Fruit fly (Drosophila melanogaster): ENCODE measurements around the gene CG15478.

The CG15478 gene

dm6 chrX:7710439-7711154 is 7.1 kb downstream of the CG15478 start:
- TF ChIP-seq psq (optimal IDR thresholded peaks at IDR 0.05) (no peak), insv (optimal IDR thresholded peaks at IDR 0.05) (no peak), Myc (optimal IDR thresholded peaks at IDR 0.05) (no peak), ttk (optimal IDR thresholded peaks at IDR 0.05) (no peak), Sin3A (optimal IDR thresholded peaks at IDR 0.05) (no peak), h (optimal IDR thresholded peaks at IDR 0.05) (no peak)

- TF ChIP-seq psq (optimal IDR thresholded peaks at IDR 0.05) = peak; percentile 2
- no peak for TF ChIP-seq Myc (optimal IDR thresholded peaks at IDR 0.05)
- no peak for TF ChIP-seq ttk (optimal IDR thresholded peaks at IDR 0.05)
Observed at dm6 chrX:7709708-7710438, 7.9 kb downstream of the CG15478 start.

dm6 chrX:7708942-7709707 is 8.6 kb downstream of the CG15478 start, which contains the start of gene CHES-1-like:
Gene CHES-1-like (minus strand): TSS chrX:7709385.
- TF ChIP-seq psq (optimal IDR thresholded peaks at IDR 0.05) (peak; percentile 13), Sin3A (optimal IDR thresholded peaks at IDR 0.05) (no peak), insv (optimal IDR thresholded peaks at IDR 0.05) (no peak), h (optimal IDR thresholded peaks at IDR 0.05) (no peak), ttk (optimal IDR thresholded peaks at IDR 0.05) (no peak), Myc (optimal IDR thresholded peaks at IDR 0.05) (no peak)

dm6 chrX:7707350-7708241 is 10.1 kb downstream of the CG15478 start:
- no peak for TF ChIP-seq insv (optimal IDR thresholded peaks at IDR 0.05)
- TF ChIP-seq psq (optimal IDR thresholded peaks at IDR 0.05) = no peak
- no peak for TF ChIP-seq Sin3A (optimal IDR thresholded peaks at IDR 0.05)
- no peak for TF ChIP-seq h (optimal IDR thresholded peaks at IDR 0.05)
- TF ChIP-seq ttk (optimal IDR thresholded peaks at IDR 0.05) = no peak
- no peak for TF ChIP-seq Myc (optimal IDR thresholded peaks at IDR 0.05)

DNA sequence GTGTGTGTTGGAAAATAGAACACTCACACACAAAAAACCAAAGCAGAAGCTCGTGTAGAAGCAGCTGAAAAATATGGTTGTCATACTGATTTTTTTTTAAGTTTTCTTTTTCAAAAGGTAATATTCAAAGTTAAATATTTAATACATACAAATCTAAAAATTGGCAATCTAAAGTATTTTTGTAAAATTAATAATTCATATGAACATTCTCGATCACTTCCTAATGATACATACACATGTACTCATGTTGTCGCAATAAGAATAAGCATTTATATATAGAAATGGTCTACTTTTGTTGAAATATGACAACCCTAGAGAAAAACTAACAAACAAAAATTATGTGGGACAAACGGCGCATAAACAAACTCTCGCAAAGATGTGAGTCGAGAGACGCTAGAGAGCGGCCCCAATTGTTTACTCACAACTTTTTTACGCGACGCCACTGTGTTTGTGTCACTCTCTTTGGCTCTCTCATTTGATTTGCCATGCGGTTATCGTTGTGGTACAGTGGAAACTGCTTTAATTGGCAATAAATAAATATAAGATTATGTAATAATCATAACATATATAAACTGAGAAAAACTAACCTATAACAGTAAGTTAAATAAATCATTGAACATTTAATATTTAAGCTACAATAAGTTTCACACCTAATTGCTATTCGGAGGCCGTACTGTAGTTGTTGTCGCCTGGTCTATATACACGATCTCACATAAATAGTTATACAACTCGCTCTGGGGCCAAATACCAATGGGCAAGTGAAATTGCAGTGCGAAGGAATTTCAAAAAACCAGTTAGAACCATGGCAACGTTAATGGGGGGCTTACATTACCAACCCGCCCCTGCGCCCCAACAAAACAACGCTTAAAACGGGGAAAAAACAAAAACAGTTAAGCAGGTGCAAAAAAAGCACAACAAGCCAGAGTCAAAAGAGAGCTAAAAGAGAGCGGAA is 11.1 kb downstream of the CG15478 start:
- TF ChIP-seq insv (optimal IDR thresholded peaks at IDR 0.05) (no peak), Sin3A (optimal IDR thresholded peaks at IDR 0.05) (no peak), psq (optimal IDR thresholded peaks at IDR 0.05) (no peak), ttk (optimal IDR thresholded peaks at IDR 0.05) (no peak), Myc (optimal IDR thresholded peaks at IDR 0.05) (no peak), h (optimal IDR thresholded peaks at IDR 0.05) (no peak)

DNA sequence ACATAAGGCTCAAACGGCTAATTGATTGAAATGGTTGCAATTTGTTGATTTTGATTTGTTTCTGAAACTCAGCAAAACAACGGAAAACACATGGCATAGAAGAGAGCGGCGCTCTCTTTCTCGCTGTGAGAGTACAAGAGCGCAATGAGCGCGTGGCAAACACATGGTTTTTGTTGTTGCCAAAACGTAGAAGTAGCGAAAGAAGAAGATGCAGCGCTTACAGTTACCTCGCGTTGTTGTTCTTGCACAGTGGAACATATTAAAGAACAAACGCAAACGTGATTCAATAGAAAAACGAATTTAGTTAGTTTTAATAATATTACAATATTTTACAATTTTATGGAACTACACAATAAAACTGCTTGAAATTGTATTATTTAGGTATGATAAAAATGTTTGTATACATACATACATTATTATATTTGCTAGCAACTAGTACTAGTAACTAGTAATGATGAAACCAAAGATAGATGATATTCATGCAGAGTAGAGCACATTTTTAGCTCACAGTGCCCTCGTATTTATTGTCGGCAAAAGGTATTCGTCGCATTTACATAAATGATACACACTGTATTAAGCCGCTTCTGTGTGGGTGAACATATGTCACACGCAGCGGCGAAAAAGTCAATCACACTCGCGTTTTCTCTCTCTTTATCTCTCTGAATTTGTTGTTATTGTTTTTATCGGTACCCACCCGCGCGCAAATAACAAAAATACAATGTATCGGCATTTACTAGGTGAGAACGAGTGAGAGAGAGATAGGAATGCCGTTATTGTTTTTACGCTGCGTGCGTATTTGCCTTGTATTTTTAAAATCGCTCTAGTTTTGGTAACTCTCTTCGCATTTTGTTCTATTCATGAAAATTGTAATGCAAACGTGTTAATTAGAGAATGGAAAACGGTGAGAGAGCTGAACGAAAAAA is 12.3 kb downstream of the CG15478 start:
- no peak for TF ChIP-seq insv (optimal IDR thresholded peaks at IDR 0.05)
- no peak for TF ChIP-seq Sin3A (optimal IDR thresholded peaks at IDR 0.05)
- no peak for TF ChIP-seq psq (optimal IDR thresholded peaks at IDR 0.05)
- no peak for TF ChIP-seq ttk (optimal IDR thresholded peaks at IDR 0.05)
- TF ChIP-seq Myc (optimal IDR thresholded peaks at IDR 0.05) = no peak
- TF ChIP-seq h (optimal IDR thresholded peaks at IDR 0.05) = no peak

DNA sequence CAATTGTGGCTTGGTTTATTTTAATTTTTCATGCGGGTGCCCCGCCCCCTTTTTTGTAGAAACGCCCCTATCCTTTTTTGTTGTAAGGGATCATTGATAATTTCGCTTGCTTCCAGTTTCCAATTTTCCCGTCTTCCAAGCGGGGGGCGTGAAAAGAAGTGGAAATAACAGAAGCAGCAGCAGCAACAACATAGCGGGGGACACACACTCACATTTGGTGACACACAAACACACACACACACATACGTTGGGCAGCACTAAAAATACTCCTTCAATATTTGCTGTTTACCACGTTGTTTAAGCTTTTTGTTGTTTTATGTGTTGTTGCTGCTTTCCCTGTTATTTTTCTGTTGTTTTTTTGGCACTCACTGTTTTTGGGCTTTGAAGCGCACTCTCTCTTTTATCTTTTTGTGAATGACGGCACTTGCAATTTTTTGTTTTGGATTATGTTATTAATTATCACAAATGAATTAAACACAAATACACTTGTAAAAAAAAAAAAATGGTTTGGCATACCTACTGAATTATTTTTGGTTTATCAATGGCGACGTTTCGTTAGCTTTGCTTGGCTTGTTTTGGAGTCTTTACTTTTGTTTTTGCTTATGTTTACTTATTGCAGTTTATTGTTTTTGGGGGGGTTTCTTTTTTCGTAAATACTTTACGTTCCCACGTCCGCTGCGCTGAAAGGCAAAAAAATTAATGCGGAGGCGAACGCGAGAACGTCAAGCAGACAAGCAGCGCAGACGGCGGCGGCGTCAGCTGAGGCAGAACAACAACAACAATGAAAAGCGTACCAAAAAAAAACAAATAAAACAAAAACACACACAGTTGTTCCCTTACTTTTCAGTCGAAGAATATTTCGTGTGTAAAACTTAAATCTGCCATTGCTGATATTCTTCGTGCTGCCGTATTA is 13.2 kb downstream of the CG15478 start:
- no peak for TF ChIP-seq h (optimal IDR thresholded peaks at IDR 0.05)
- TF ChIP-seq psq (optimal IDR thresholded peaks at IDR 0.05) = no peak
- TF ChIP-seq Sin3A (optimal IDR thresholded peaks at IDR 0.05) = no peak
- TF ChIP-seq insv (optimal IDR thresholded peaks at IDR 0.05) = no peak

DNA sequence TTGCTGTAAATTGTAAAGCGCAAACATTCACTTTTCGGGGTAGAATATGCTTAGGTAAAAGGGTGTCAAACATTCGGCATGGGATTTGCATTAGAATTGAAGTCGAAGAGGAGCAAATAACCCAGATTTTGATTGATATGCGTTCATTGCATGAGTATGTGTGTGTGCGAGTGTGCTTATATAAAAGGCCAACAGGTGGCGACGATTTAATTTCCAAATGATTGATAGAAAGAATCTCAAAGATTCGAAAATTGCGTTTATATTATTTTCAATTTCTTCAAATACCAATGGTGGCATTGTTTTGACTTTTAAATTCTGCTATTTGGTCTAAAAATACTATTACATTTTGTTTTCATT is 13.9 kb downstream of the CG15478 start:
- TF ChIP-seq ttk (optimal IDR thresholded peaks at IDR 0.05) (no peak), Myc (optimal IDR thresholded peaks at IDR 0.05) (no peak), Sin3A (optimal IDR thresholded peaks at IDR 0.05) (no peak), insv (optimal IDR thresholded peaks at IDR 0.05) (no peak), h (optimal IDR thresholded peaks at IDR 0.05) (no peak), psq (optimal IDR thresholded peaks at IDR 0.05) (no peak)

Data from Kc167 (cell line).